Fruit fly (Drosophila melanogaster) whole organism, embryonic: Measurements from ENCODE around the gene CG12379.
A peak's percentile ranks its signal among the peaks of the same experiment; 100 is the strongest.

Experiments used
- B-H2 ChIP-seq: fragments of 200-800 bp; sonication (Bioruptor generic); optimal IDR thresholded peaks from 2 replicates; lab custom pipeline; 2018; ENCODE audit warnings: missing biosample characterization, mild to moderate bottlenecking, missing genetic modification characterization
- CG11093 ChIP-seq: fragments of 200-800 bp; sonication (Bioruptor generic); IDR thresholded peaks from 3 replicates; pipeline ENCODE4 v1.3.6; 2022; ENCODE audit warnings: missing biosample characterization, missing genetic modification characterization
- CG11696 ChIP-seq: fragments of 200-800 bp; sonication (Bioruptor generic); IDR thresholded peaks from 2 replicates; pipeline ENCODE4 v1.3.6; 2022; ENCODE audit warnings: missing biosample characterization, missing genetic modification characterization
- CG1233 ChIP-seq: fragments of 200-800 bp; sonication (Bioruptor generic); optimal IDR thresholded peaks from 4 replicates; lab custom pipeline; 2018; ENCODE audit warnings: missing biosample characterization, mild to moderate bottlenecking, missing genetic modification characterization
- CG12744 ChIP-seq: fragments of 200-800 bp; sonication (Bioruptor generic); optimal IDR thresholded peaks from 2 replicates; lab custom pipeline; 2016; ENCODE audit warnings: missing biosample characterization, missing genetic modification characterization
- CG14860 ChIP-seq: fragments of 200-800 bp; sonication (Bioruptor generic); IDR thresholded peaks from 3 replicates; pipeline ENCODE4 v1.3.6; 2022; ENCODE audit warnings: missing biosample characterization, missing genetic modification characterization; ENCODE audit not compliant: partially characterized antibody
- CG15601 ChIP-seq: fragments of 200-800 bp; sonication (Bioruptor generic); optimal IDR thresholded peaks from 3 replicates; lab custom pipeline; 2019; ENCODE audit warnings: missing biosample characterization, mild to moderate bottlenecking, missing genetic modification characterization, moderate library complexity
- CG15696 ChIP-seq: fragments of 200-800 bp; sonication (Bioruptor generic); optimal IDR thresholded peaks from 2 replicates; lab custom pipeline; 2019; ENCODE audit warnings: missing biosample characterization, mild to moderate bottlenecking, missing genetic modification characterization, moderate library complexity
- CG17359 ChIP-seq: fragments of 200-800 bp; sonication (Bioruptor generic); optimal IDR thresholded peaks from 3 replicates; lab custom pipeline; 2018; ENCODE audit warnings: missing biosample characterization, mild to moderate bottlenecking, missing genetic modification characterization, moderate library complexity
- CG17568 ChIP-seq: fragments of 200-800 bp; sonication (Bioruptor generic); optimal IDR thresholded peaks from 2 replicates; lab custom pipeline; 2018; ENCODE audit warnings: missing biosample characterization, mild to moderate bottlenecking, missing genetic modification characterization, moderate library complexity
- CG17612 ChIP-seq: fragments of 200-800 bp; sonication (Bioruptor generic); IDR thresholded peaks from 2 replicates; pipeline ENCODE4 v1.3.6; 2022; ENCODE audit warnings: missing biosample characterization, missing genetic modification characterization
- CG30431 ChIP-seq: fragments of 200-800 bp; sonication (Bioruptor generic); optimal IDR thresholded peaks from 2 replicates; lab custom pipeline; 2017; ENCODE audit warnings: missing biosample characterization, missing genetic modification characterization
- CG34422 ChIP-seq: fragments of 200-800 bp; sonication (Bioruptor generic); IDR thresholded peaks from 3 replicates; pipeline ENCODE4 v1.3.6; 2022; ENCODE audit warnings: missing biosample characterization, missing genetic modification characterization
- CG6175 ChIP-seq: fragments of 200-800 bp; sonication (Bioruptor generic); IDR thresholded peaks from 3 replicates; pipeline ENCODE4 v1.3.6; 2022; ENCODE audit warnings: missing biosample characterization, missing genetic modification characterization
- CG6854 ChIP-seq: fragments of 200-800 bp; sonication (Bioruptor generic); optimal IDR thresholded peaks from 3 replicates; lab custom pipeline; 2017; ENCODE audit warnings: missing biosample characterization, mild to moderate bottlenecking, missing genetic modification characterization
- CG7357 ChIP-seq: fragments of 200-800 bp; sonication (Bioruptor generic); IDR thresholded peaks from 3 replicates; pipeline ENCODE4 v1.3.6; 2022; ENCODE audit warnings: missing biosample characterization, missing genetic modification characterization
- CG7839 ChIP-seq: fragments of 200-800 bp; sonication (Bioruptor generic); optimal IDR thresholded peaks from 3 replicates; lab custom pipeline; 2018; ENCODE audit warnings: missing biosample characterization, mild to moderate bottlenecking, missing genetic modification characterization, moderate library complexity
- CG8290 ChIP-seq, 3 experiments: fragments of 200-800 bp; sonication (Bioruptor generic); optimal IDR thresholded peaks; 2 replicates each; lab custom pipeline; 2016 to 2019; ENCODE audit warnings: missing biosample characterization in 3 of 3, missing genetic modification characterization in 3 of 3, mild to moderate bottlenecking in 2 of 3, moderate library complexity in 1 of 3
- CG9215 ChIP-seq: fragments of 200-800 bp; sonication (Bioruptor generic); IDR thresholded peaks from 2 replicates; pipeline ENCODE4 v1.3.6; 2022; ENCODE audit warnings: missing biosample characterization, missing genetic modification characterization
- CrebB ChIP-seq: fragments of 200-800 bp; sonication (Bioruptor generic); optimal IDR thresholded peaks from 3 replicates; lab custom pipeline; 2018; ENCODE audit warnings: missing biosample characterization, mild to moderate bottlenecking, missing genetic modification characterization
- Dll ChIP-seq: fragments of 200-800 bp; sonication (Bioruptor generic); IDR thresholded peaks from 4 replicates; pipeline ENCODE4 v1.3.6; 2022; ENCODE audit warnings: missing biosample characterization, missing genetic modification characterization; ENCODE audit not compliant: partially characterized antibody
- E2f2 ChIP-seq: fragments of 200-800 bp; sonication (Bioruptor generic); IDR thresholded peaks from 2 replicates; pipeline ENCODE4 v1.3.6; 2022; ENCODE audit warnings: missing biosample characterization, missing genetic modification characterization
- ERR ChIP-seq: fragments of 200-800 bp; sonication (Bioruptor generic); optimal IDR thresholded peaks from 2 replicates; lab custom pipeline; 2016; ENCODE audit warnings: missing biosample characterization, missing genetic modification characterization
- Gug ChIP-seq: fragments of 200-800 bp; sonication (Bioruptor generic); IDR thresholded peaks from 4 replicates; pipeline ENCODE4 v1.3.6; 2022; ENCODE audit warnings: missing biosample characterization, missing genetic modification characterization
- Hey ChIP-seq: fragments of 200-800 bp; sonication (Bioruptor generic); optimal IDR thresholded peaks from 3 replicates; lab custom pipeline; 2018; ENCODE audit warnings: missing biosample characterization, mild to moderate bottlenecking, missing genetic modification characterization
- Hmx ChIP-seq: fragments of 200-800 bp; sonication (Bioruptor generic); optimal IDR thresholded peaks from 2 replicates; lab custom pipeline; 2016; ENCODE audit warnings: missing biosample characterization, missing genetic modification characterization
- Hr39 ChIP-seq: fragments of >200 bp; optimal IDR thresholded peaks from 2 replicates; lab custom pipeline; 2017
- Hsf ChIP-seq: fragments of 200-800 bp; sonication (Bioruptor generic); optimal IDR thresholded peaks from 3 replicates; lab custom pipeline; 2016; ENCODE audit warnings: missing biosample characterization, missing genetic modification characterization
- Lhr ChIP-seq: fragments of 200-800 bp; sonication (Bioruptor generic); optimal IDR thresholded peaks from 3 replicates; lab custom pipeline; 2017; ENCODE audit warnings: mild to moderate bottlenecking, missing biosample characterization, missing genetic modification reagents, missing genetic modification characterization
- MESR4 ChIP-seq: fragments of 200-800 bp; sonication (Bioruptor generic); optimal IDR thresholded peaks from 2 replicates; lab custom pipeline; 2018; ENCODE audit warnings: missing biosample characterization, mild to moderate bottlenecking, missing genetic modification characterization, moderate library complexity
- NC2α ChIP-seq: fragments of 200-800 bp; sonication (Bioruptor generic); optimal IDR thresholded peaks from 2 replicates; lab custom pipeline; 2016; ENCODE audit warnings: missing biosample characterization, missing genetic modification characterization
- Rfx ChIP-seq: fragments of 200-800 bp; sonication (Bioruptor generic); IDR thresholded peaks from 2 replicates; pipeline ENCODE4 v1.3.6; 2022; ENCODE audit warnings: missing biosample characterization, missing genetic modification characterization
- Scr ChIP-seq: fragments of 200-800 bp; sonication (Bioruptor generic); IDR thresholded peaks from 2 replicates; pipeline ENCODE4 v1.3.6; 2022; ENCODE audit warnings: missing biosample characterization, missing genetic modification characterization; ENCODE audit not compliant: partially characterized antibody
- bcd ChIP-seq: fragments of 200-800 bp; sonication (Bioruptor generic); optimal IDR thresholded peaks from 2 replicates; lab custom pipeline; 2017; ENCODE audit warnings: missing biosample characterization, mild to moderate bottlenecking, missing genetic modification characterization
- bsh ChIP-seq, 2 experiments: fragments of 200-800 bp; sonication (Bioruptor generic); optimal IDR thresholded peaks; 2 replicates each; lab custom pipeline; 2017 to 2018; ENCODE audit warnings: mild to moderate bottlenecking in 2 of 2, missing biosample characterization in 2 of 2, missing genetic modification characterization in 2 of 2, moderate library complexity in 1 of 2
- croc ChIP-seq: fragments of 200-800 bp; sonication (Bioruptor generic); conservative IDR thresholded peaks from 3 replicates; pipeline ENCODE4 v1.3.6; 2022; ENCODE audit warnings: missing biosample characterization, missing genetic modification characterization
- dan ChIP-seq: fragments of 200-800 bp; sonication (Bioruptor generic); IDR thresholded peaks from 2 replicates; pipeline ENCODE4 v1.3.6; 2022; ENCODE audit warnings: missing biosample characterization, missing genetic modification characterization
- dpn ChIP-seq, 2 experiments: fragments of 200-800 bp; sonication (Bioruptor generic); optimal IDR thresholded peaks; 3 replicates each; lab custom pipeline; 2016; ENCODE audit warnings: missing biosample characterization in 2 of 2, missing genetic modification characterization in 2 of 2
- gcm2 ChIP-seq: fragments of 200-800 bp; sonication (Bioruptor generic); optimal IDR thresholded peaks from 2 replicates; lab custom pipeline; 2016; ENCODE audit warnings: missing biosample characterization, missing genetic modification characterization
- ham ChIP-seq: fragments of 200-800 bp; sonication (Bioruptor generic); IDR thresholded peaks from 2 replicates; pipeline ENCODE4 v1.3.6; 2022; ENCODE audit warnings: missing biosample characterization, missing genetic modification characterization
- hbn ChIP-seq: fragments of 200-800 bp; sonication (Bioruptor generic); IDR thresholded peaks from 2 replicates; pipeline ENCODE4 v1.3.6; 2022; ENCODE audit warnings: missing biosample characterization, missing genetic modification characterization; ENCODE audit not compliant: partially characterized antibody
- her ChIP-seq: fragments of 200-800 bp; sonication (Bioruptor generic); optimal IDR thresholded peaks from 2 replicates; lab custom pipeline; 2016; ENCODE audit warnings: missing biosample characterization, missing genetic modification characterization
- ind ChIP-seq: fragments of 200-800 bp; sonication (Bioruptor generic); optimal IDR thresholded peaks from 3 replicates; lab custom pipeline; 2016; ENCODE audit warnings: missing biosample characterization, missing genetic modification characterization
- jing ChIP-seq: fragments of 200-800 bp; sonication (Bioruptor generic); optimal IDR thresholded peaks from 2 replicates; lab custom pipeline; 2018; ENCODE audit warnings: missing biosample characterization, mild to moderate bottlenecking, missing genetic modification characterization
- kay ChIP-seq: fragments of 200-800 bp; sonication (Bioruptor generic); optimal IDR thresholded peaks from 2 replicates; lab custom pipeline; 2016; ENCODE audit warnings: missing biosample characterization, missing genetic modification characterization
- lbe ChIP-seq: fragments of 200-800 bp; sonication (Bioruptor generic); optimal IDR thresholded peaks from 2 replicates; lab custom pipeline; 2016; ENCODE audit warnings: missing biosample characterization, mild to moderate bottlenecking, missing genetic modification characterization
- maf-S ChIP-seq: fragments of 200-800 bp; sonication (Bioruptor generic); optimal IDR thresholded peaks from 2 replicates; lab custom pipeline; 2016; ENCODE audit warnings: missing biosample characterization, missing genetic modification characterization
- p53 ChIP-seq: fragments of 200-800 bp; sonication (Bioruptor generic); optimal IDR thresholded peaks from 2 replicates; lab custom pipeline; 2016; ENCODE audit warnings: missing biosample characterization, missing genetic modification characterization
- scrt ChIP-seq: fragments of 200-800 bp; sonication (Bioruptor generic); optimal IDR thresholded peaks from 2 replicates; lab custom pipeline; 2018; ENCODE audit warnings: missing biosample characterization, mild to moderate bottlenecking, missing genetic modification characterization, moderate library complexity
- stwl ChIP-seq: fragments of 200-800 bp; sonication (Bioruptor generic); optimal IDR thresholded peaks from 3 replicates; lab custom pipeline; 2018; ENCODE audit warnings: missing biosample characterization, mild to moderate bottlenecking, missing genetic modification characterization, moderate library complexity
- z ChIP-seq: fragments of 200-800 bp; sonication (Bioruptor generic); IDR thresholded peaks from 3 replicates; pipeline ENCODE4 v1.3.6; 2022; ENCODE audit warnings: missing biosample characterization, missing genetic modification characterization

CG12379 gene

DNA sequence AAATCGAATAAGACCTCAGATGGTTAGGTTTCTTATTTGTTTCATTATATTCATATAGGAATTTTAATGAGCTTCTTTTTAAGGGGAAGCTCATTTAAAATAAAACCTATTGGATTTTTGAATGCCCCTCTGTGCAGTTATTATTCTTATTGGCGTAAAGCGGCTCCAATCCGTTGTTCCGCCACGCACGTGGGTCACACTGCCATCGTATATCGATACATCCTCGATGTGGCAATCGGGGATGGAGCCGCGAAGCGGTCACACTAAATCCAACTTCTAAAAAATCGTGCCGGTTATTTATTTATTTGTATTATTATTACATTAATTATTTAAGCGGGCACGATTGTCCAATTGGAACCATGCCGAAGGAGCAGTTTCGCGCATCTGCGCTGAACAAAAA lies 28.9 kb upstream of the CG12379 start, which contains the start of gene Polr3A (continued):
- TF ChIP-seq p53 (GFP tag; lab: Kevin White, UChicago), result no peak
- TF ChIP-seq dpn (GFP tag; optimal IDR thresholded peaks at IDR 0.05; lab: Kevin White, UChicago), result no peak
- TF ChIP-seq B-H2 (GFP tag; lab: Kevin White, UChicago), result no peak
- TF ChIP-seq ind (GFP tag; lab: Kevin White, UChicago), result no peak
- no peak for TF ChIP-seq bsh (GFP tag; optimal IDR thresholded peaks at IDR 0.05; lab: Kevin White, UChicago)
- TF ChIP-seq Rfx (GFP tag; lab: Robert Waterston, UW), result 0 out of 2 replicates have a peak, but pooled peaks have one; percentile 31
- TF ChIP-seq CG17612 (GFP tag; lab: Robert Waterston, UW), result no peak
- TF ChIP-seq Scr (GFP tag; lab: Robert Waterston, UW), result peak; percentile 62
- TF ChIP-seq ERR (GFP tag; lab: Kevin White, UChicago), result no peak
- no peak for TF ChIP-seq CG7839 (tag; lab: Kevin White, UChicago)
- TF ChIP-seq E2f2, result peak; percentile 78
- TF ChIP-seq CG12744 (GFP tag; lab: Kevin White, UChicago), result no peak
- no peak for TF ChIP-seq z (GFP tag; lab: Robert Waterston, UW)
- no peak for TF ChIP-seq her
- no peak for TF ChIP-seq CrebB
- TF ChIP-seq Lhr (GFP tag; lab: Kevin White, UChicago), result no peak
- no peak for TF ChIP-seq Gug (GFP tag; lab: Robert Waterston, UW)
- no peak for TF ChIP-seq CG17568 (GFP tag; lab: Kevin White, UChicago)
- TF ChIP-seq CG30431 (GFP tag; lab: Kevin White, UChicago), result no peak
- TF ChIP-seq ham, result no peak
- no peak for TF ChIP-seq CG6175 (GFP tag; lab: Robert Waterston, UW)
- no peak for TF ChIP-seq CG8290 (GFP tag; optimal IDR thresholded peaks at IDR 0.05; lab: Kevin White, UChicago)
- TF ChIP-seq CG8290 (tag; optimal IDR thresholded peaks at IDR 0.05; lab: Kevin White, UChicago), result no peak
- TF ChIP-seq CG1233 (GFP tag; lab: Kevin White, UChicago), result no peak
- TF ChIP-seq kay (GFP tag; lab: Kevin White, UChicago), result no peak
- no peak for TF ChIP-seq CG7357 (GFP tag; lab: Robert Waterston, UW)
- TF ChIP-seq gcm2 (GFP tag; lab: Kevin White, UChicago), result no peak
- TF ChIP-seq lbe (GFP tag; lab: Kevin White, UChicago), result no peak
- TF ChIP-seq dan (GFP tag; lab: Robert Waterston, UW), result no peak
- peak; percentile 36; the same call in 1 of the 3 replicates for TF ChIP-seq CG34422 (GFP tag; lab: Robert Waterston, UW)
- no peak for TF ChIP-seq bcd (GFP tag; lab: Kevin White, UChicago)
- TF ChIP-seq MESR4 (GFP tag; lab: Kevin White, UChicago), result peak; percentile 39
- TF ChIP-seq croc (GFP tag; lab: Robert Waterston, UW), result no peak
- TF ChIP-seq CG11696, result no peak
- TF ChIP-seq CG9215 (GFP tag; lab: Robert Waterston, UW), result no peak
- no peak for TF ChIP-seq jing (GFP tag; lab: Kevin White, UChicago)
- peak; percentile 42; the same call in 1 of the 3 replicates for TF ChIP-seq CG14860 (GFP tag; lab: Robert Waterston, UW)
- no peak for TF ChIP-seq NC2α (GFP tag; lab: Kevin White, UChicago)
- peak; percentile 65; the same call in 3 of the 4 replicates for TF ChIP-seq Dll (GFP tag; lab: Robert Waterston, UW)
- no peak for TF ChIP-seq CG6854 (GFP tag; lab: Kevin White, UChicago)
- TF ChIP-seq Hey (tag; lab: Kevin White, UChicago), result no peak
- TF ChIP-seq CG15601 (tag; lab: Kevin White, UChicago), result no peak
- TF ChIP-seq CG15696 (tag; lab: Kevin White, UChicago), result no peak
- TF ChIP-seq CG11093 (GFP tag; lab: Robert Waterston, UW), result no peak
- no peak for TF ChIP-seq Hr39 (lab: Kevin White, UChicago)
- no peak for TF ChIP-seq CG17359 (tag; lab: Kevin White, UChicago)
- TF ChIP-seq scrt (GFP tag; lab: Kevin White, UChicago), result no peak
- TF ChIP-seq hbn (GFP tag; lab: Robert Waterston, UW), result peak; percentile 41
- peak; percentile 48 for TF ChIP-seq stwl (tag; lab: Kevin White, UChicago)
- no peak for TF ChIP-seq Hsf (GFP tag; lab: Kevin White, UChicago)
- TF ChIP-seq Hmx (GFP tag; lab: Kevin White, UChicago), result no peak
- TF ChIP-seq maf-S (GFP tag; lab: Kevin White, UChicago), result no peak
